ENCODE assay signal across 6 fruit fly cellular contexts in genomic region chrX:1276047-1276756, dm6.
A peak's percentile ranks its signal among the peaks of the same experiment; 100 is the strongest.
TF ChIP-seq lines count a peak whose summit lies in the region.

No protein-coding gene starts in this region.

- no peak for TF ChIP-seq CTCF in whole organism, embryonic (GFP tag; optimal IDR thresholded peaks at IDR 0.05; lab: Kevin White, UChicago)

TF ChIP-seq in whole organism, 6 proteins besides CTCF, POLR2A, EP300 and RAD21:
- TF ChIP-seq Dll (optimal IDR thresholded peaks at IDR 0.05; lab: Kevin White, UChicago) (peak; percentile 79), usp (GFP tag; optimal IDR thresholded peaks at IDR 0.05; lab: Kevin White, UChicago) (no peak), pan (optimal IDR thresholded peaks at IDR 0.05; lab: Kevin White, UChicago) (no peak), EcR (GFP tag; optimal IDR thresholded peaks at IDR 0.05; lab: Kevin White, UChicago) (no peak), psq (optimal IDR thresholded peaks at IDR 0.05; lab: Kevin White, UChicago) (no peak)
TF ChIP-seq in whole organism: peak in this region for 1.

TF ChIP-seq in whole organism, adult, 20 proteins besides CTCF, POLR2A, EP300 and RAD21:
- TF ChIP-seq CG7045 (GFP tag; optimal IDR thresholded peaks at IDR 0.05; lab: Kevin White, UChicago) (no peak), ovo (GFP tag; optimal IDR thresholded peaks at IDR 0.05; lab: Kevin White, UChicago) (peak; percentile 90), pad (GFP tag; optimal IDR thresholded peaks at IDR 0.05; lab: Kevin White, UChicago) (peak; percentile 90)

TF ChIP-seq in whole organism, embryonic, 481 proteins besides CTCF, POLR2A, EP300 and RAD21 (continues in another document):
- TF ChIP-seq dysf (GFP tag; IDR thresholded peaks at IDR 0.05; lab: Robert Waterston, UW) (no peak), CG10209 (GFP tag; optimal IDR thresholded peaks at IDR 0.05; lab: Kevin White, UChicago) (peak; percentile 88), sens (GFP tag; lab: Kevin White, UChicago) (peak; percentile 11), CG11247 (GFP tag; IDR thresholded peaks at IDR 0.05; lab: Robert Waterston, UW) (no peak), wek (GFP tag; optimal IDR thresholded peaks at IDR 0.05; lab: Kevin White, UChicago) (no peak), jing (GFP tag; optimal IDR thresholded peaks at IDR 0.05; lab: Kevin White, UChicago) (no peak), CG3847 (GFP tag; IDR thresholded peaks at IDR 0.05; lab: Robert Waterston, UW) (no peak), cwo (GFP tag; optimal IDR thresholded peaks at IDR 0.05; lab: Kevin White, UChicago) (no peak), Meics (GFP tag; optimal IDR thresholded peaks at IDR 0.05; lab: Kevin White, UChicago) (no peak), Blimp-1 (GFP tag; optimal IDR thresholded peaks at IDR 0.05; lab: Kevin White, UChicago) (peak; percentile 82), lbe (GFP tag; optimal IDR thresholded peaks at IDR 0.05; lab: Kevin White, UChicago) (peak; percentile 23), Atf-2 (GFP tag; optimal IDR thresholded peaks at IDR 0.05; lab: Kevin White, UChicago) (peak; percentile 100), CG34422 (GFP tag; IDR thresholded peaks at IDR 0.05; lab: Robert Waterston, UW) (peak; percentile 11; the same call in 1 of the 3 replicates), CG9437 (GFP tag; optimal IDR thresholded peaks at IDR 0.05; lab: Kevin White, UChicago) (no peak), CG15269 (tag; optimal IDR thresholded peaks at IDR 0.05; lab: Kevin White, UChicago) (no peak), ATbp (GFP tag; optimal IDR thresholded peaks at IDR 0.05; lab: Kevin White, UChicago) (no peak), CG10462 (GFP tag; optimal IDR thresholded peaks at IDR 0.05; lab: Kevin White, UChicago) (no peak), ara (GFP tag; IDR thresholded peaks at IDR 0.05; lab: Robert Waterston, UW) (no peak), CG4404 (GFP tag; IDR thresholded peaks at IDR 0.05; lab: Robert Waterston, UW) (no peak), CG8944 (GFP tag; optimal IDR thresholded peaks at IDR 0.05; lab: Kevin White, UChicago) (no peak), Deaf1 (tag; optimal IDR thresholded peaks at IDR 0.05; lab: Kevin White, UChicago) (peak; percentile 99), Nf-YC (tag; optimal IDR thresholded peaks at IDR 0.05; lab: Kevin White, UChicago) (peak; percentile 99)

TF ChIP-seq in whole organism, prepupa, 60 proteins besides CTCF, POLR2A, EP300 and RAD21 (continues in another document):
- TF ChIP-seq Blimp-1 (GFP tag; optimal IDR thresholded peaks at IDR 0.05; lab: Kevin White, UChicago) = peak; percentile 99
- no peak for TF ChIP-seq pdm3 (GFP tag; optimal IDR thresholded peaks at IDR 0.05; lab: Kevin White, UChicago)
- TF ChIP-seq Ets96B (tag; optimal IDR thresholded peaks at IDR 0.05; lab: Kevin White, UChicago) = no peak
- no peak for TF ChIP-seq CG6792 (GFP tag; optimal IDR thresholded peaks at IDR 0.05; lab: Kevin White, UChicago)
- TF ChIP-seq eg (GFP tag; IDR thresholded peaks at IDR 0.05; lab: Robert Waterston, UW) = peak; percentile 6; the same call in 1 of the 3 replicates
- TF ChIP-seq Lpt (GFP tag; optimal IDR thresholded peaks at IDR 0.05; lab: Kevin White, UChicago) = no peak
- TF ChIP-seq fd85E (GFP tag; optimal IDR thresholded peaks at IDR 0.05; lab: Kevin White, UChicago) = no peak
- TF ChIP-seq CG7368 (GFP tag; optimal IDR thresholded peaks at IDR 0.05; lab: Kevin White, UChicago) = no peak
- no peak for TF ChIP-seq vri (GFP tag; optimal IDR thresholded peaks at IDR 0.05; lab: Kevin White, UChicago)
- TF ChIP-seq Hr39 (GFP tag; optimal IDR thresholded peaks at IDR 0.05; lab: Kevin White, UChicago) = no peak
- TF ChIP-seq CG3919 (GFP tag; optimal IDR thresholded peaks at IDR 0.05; lab: Kevin White, UChicago) = no peak
- no peak for TF ChIP-seq acj6 (GFP tag; optimal IDR thresholded peaks at IDR 0.05; lab: Kevin White, UChicago)
- TF ChIP-seq fkh (GFP tag; optimal IDR thresholded peaks at IDR 0.05; lab: Kevin White, UChicago) = peak; percentile 82
- TF ChIP-seq Hr38 (GFP tag; optimal IDR thresholded peaks at IDR 0.05; lab: Kevin White, UChicago) = no peak
- TF ChIP-seq achi (GFP tag; optimal IDR thresholded peaks at IDR 0.05; lab: Kevin White, UChicago) = no peak
- no peak for TF ChIP-seq CG11294 (GFP tag; IDR thresholded peaks at IDR 0.05; lab: Robert Waterston, UW)
- TF ChIP-seq Hr4 (GFP tag; optimal IDR thresholded peaks at IDR 0.05; lab: Kevin White, UChicago) = no peak
- no peak for TF ChIP-seq CG34406 (GFP tag; optimal IDR thresholded peaks at IDR 0.05; lab: Kevin White, UChicago)
- no peak for TF ChIP-seq Sox14 (GFP tag; optimal IDR thresholded peaks at IDR 0.05; lab: Kevin White, UChicago)
- no peak for TF ChIP-seq dac (GFP tag; optimal IDR thresholded peaks at IDR 0.05; lab: Kevin White, UChicago)
- no peak for TF ChIP-seq CG6808 (GFP tag; optimal IDR thresholded peaks at IDR 0.05; lab: Kevin White, UChicago)
- TF ChIP-seq Sox102F (GFP tag; optimal IDR thresholded peaks at IDR 0.05; lab: Kevin White, UChicago) = no peak
- TF ChIP-seq CG11902 (GFP tag; optimal IDR thresholded peaks at IDR 0.05; lab: Kevin White, UChicago) = no peak

TF ChIP-seq in whole organism, pupa, 21 proteins besides CTCF, POLR2A, EP300 and RAD21:
- TF ChIP-seq CG12605 (GFP tag; IDR thresholded peaks at IDR 0.05; lab: Robert Waterston, UW) (peak; percentile 19; the same call in 1 of the 2 replicates), rn (GFP tag; IDR thresholded peaks at IDR 0.05; lab: Robert Waterston, UW) (no peak), EcR (GFP tag; optimal IDR thresholded peaks at IDR 0.05; lab: Kevin White, UChicago) (peak; percentile 67), CG8301 (tag; optimal IDR thresholded peaks at IDR 0.05; lab: Kevin White, UChicago) (no peak), fd96Ca (GFP tag; IDR thresholded peaks at IDR 0.05; lab: Robert Waterston, UW) (peak; percentile 5; the same call in 1 of the 3 replicates), D1 (tag; optimal IDR thresholded peaks at IDR 0.05; lab: Kevin White, UChicago) (no peak)

TF ChIP-seq in whole organism, wandering third instar larva, 38 proteins besides CTCF, POLR2A, EP300 and RAD21:
- no peak for TF ChIP-seq Hnf4 (GFP tag; optimal IDR thresholded peaks at IDR 0.05; lab: Kevin White, UChicago)
- no peak for TF ChIP-seq pan (optimal IDR thresholded peaks at IDR 0.05; lab: Kevin White, UChicago)
- TF ChIP-seq HLH106 (tag; optimal IDR thresholded peaks at IDR 0.05; lab: Kevin White, UChicago) = no peak
- no peak for TF ChIP-seq dmrt93B (GFP tag; optimal IDR thresholded peaks at IDR 0.05; lab: Kevin White, UChicago)
- TF ChIP-seq OdsH (GFP tag; optimal IDR thresholded peaks at IDR 0.05; lab: Kevin White, UChicago) = no peak
- no peak for TF ChIP-seq woc (GFP tag; optimal IDR thresholded peaks at IDR 0.05; lab: Kevin White, UChicago)
- TF ChIP-seq jim (GFP tag; optimal IDR thresholded peaks at IDR 0.05; lab: Kevin White, UChicago) = no peak
- no peak for TF ChIP-seq dsf (GFP tag; optimal IDR thresholded peaks at IDR 0.05; lab: Kevin White, UChicago; ENCODE audit: borderline replicate concordance)
- no peak for TF ChIP-seq Jra (GFP tag; optimal IDR thresholded peaks at IDR 0.05; lab: Kevin White, UChicago)
- peak; percentile 90 for TF ChIP-seq Dif (GFP tag; optimal IDR thresholded peaks at IDR 0.05; lab: Kevin White, UChicago; ENCODE audit: partially characterized antibody)
- no peak for TF ChIP-seq CG32264 (GFP tag; optimal IDR thresholded peaks at IDR 0.05; lab: Kevin White, UChicago)
- no peak for TF ChIP-seq tai (GFP tag; optimal IDR thresholded peaks at IDR 0.05; lab: Kevin White, UChicago)
- no peak for TF ChIP-seq ey (GFP tag; optimal IDR thresholded peaks at IDR 0.05; lab: Kevin White, UChicago)
- no peak for TF ChIP-seq Dfd (GFP tag; optimal IDR thresholded peaks at IDR 0.05; lab: Kevin White, UChicago)
- TF ChIP-seq lola (GFP tag; optimal IDR thresholded peaks at IDR 0.05; lab: Kevin White, UChicago) = no peak
- TF ChIP-seq Vsx2 (GFP tag; optimal IDR thresholded peaks at IDR 0.05; lab: Kevin White, UChicago; ENCODE audit: partially characterized antibody) = no peak
- TF ChIP-seq Abd-B (GFP tag; optimal IDR thresholded peaks at IDR 0.05; lab: Kevin White, UChicago) = no peak
- TF ChIP-seq psq (GFP tag; optimal IDR thresholded peaks at IDR 0.05; lab: Kevin White, UChicago) = no peak
- TF ChIP-seq fru (GFP tag; optimal IDR thresholded peaks at IDR 0.05; lab: Kevin White, UChicago) = no peak
- TF ChIP-seq dl (GFP tag; optimal IDR thresholded peaks at IDR 0.05; lab: Kevin White, UChicago; ENCODE audit: insufficient read depth in 1 of 2, partially characterized antibody in 2 of 2) = peak; percentile 46 to 84
- no peak for TF ChIP-seq rgr (GFP tag; optimal IDR thresholded peaks at IDR 0.05; lab: Kevin White, UChicago)
- TF ChIP-seq Hr78 (GFP tag; optimal IDR thresholded peaks at IDR 0.05; lab: Kevin White, UChicago) = no peak
- TF ChIP-seq sage (GFP tag; optimal IDR thresholded peaks at IDR 0.05; lab: Kevin White, UChicago) = no peak
- peak; percentile 67 for TF ChIP-seq CrebA (GFP tag; optimal IDR thresholded peaks at IDR 0.05; lab: Kevin White, UChicago; ENCODE audit: borderline replicate concordance)
- no peak for TF ChIP-seq usp (GFP tag; optimal IDR thresholded peaks at IDR 0.05; lab: Kevin White, UChicago)
- no peak for TF ChIP-seq Mio (GFP tag; optimal IDR thresholded peaks at IDR 0.05; lab: Kevin White, UChicago)
- TF ChIP-seq CG9705 (GFP tag; optimal IDR thresholded peaks at IDR 0.05; lab: Kevin White, UChicago) = no peak
- TF ChIP-seq GATAd (GFP tag; optimal IDR thresholded peaks at IDR 0.05; lab: Kevin White, UChicago) = no peak
- TF ChIP-seq Sp1 (GFP tag; optimal IDR thresholded peaks at IDR 0.05; lab: Kevin White, UChicago) = no peak
- TF ChIP-seq Hr83 (GFP tag; optimal IDR thresholded peaks at IDR 0.05; lab: Kevin White, UChicago; ENCODE audit: poor library complexity, severe bottlenecking) = no peak
- no peak for TF ChIP-seq Myc (optimal IDR thresholded peaks at IDR 0.05; lab: Kevin White, UChicago)
- no peak for TF ChIP-seq brk (GFP tag; optimal IDR thresholded peaks at IDR 0.05; lab: Kevin White, UChicago)
- no peak for TF ChIP-seq Rel (GFP tag; optimal IDR thresholded peaks at IDR 0.05; lab: Kevin White, UChicago)
- TF ChIP-seq Rel (tag; optimal IDR thresholded peaks at IDR 0.05; lab: Kevin White, UChicago) = peak; percentile 12
- TF ChIP-seq N (GFP tag; optimal IDR thresholded peaks at IDR 0.05; lab: Kevin White, UChicago) = no peak
- TF ChIP-seq foxo (GFP tag; optimal IDR thresholded peaks at IDR 0.05; lab: Kevin White, UChicago) = peak in 1 of 2 experiments; percentile 34
- TF ChIP-seq sv (GFP tag; optimal IDR thresholded peaks at IDR 0.05; lab: Kevin White, UChicago) = no peak
